Fruit fly (Drosophila melanogaster) whole organism, embryonic: ENCODE measurements around the gene CG17801.

Experiments used
- Abd-B ChIP-seq: fragments of 200-800 bp; sonication (Bioruptor generic); optimal IDR thresholded peaks from 2 replicates; lab custom pipeline; 2018; ENCODE audit warnings: missing biosample characterization, mild to moderate bottlenecking, missing genetic modification characterization, moderate library complexity
- Awh ChIP-seq: fragments of 200-800 bp; sonication (Bioruptor generic); IDR thresholded peaks from 2 replicates; pipeline ENCODE4, ENCODE4 v1.3.6; 2022; ENCODE audit warnings: missing biosample characterization, missing genetic modification characterization
- B-H1 ChIP-seq: fragments of 200-800 bp; sonication (Bioruptor generic); IDR thresholded peaks from 3 replicates; pipeline ENCODE4 v1.3.6; 2022; ENCODE audit warnings: missing biosample characterization, missing genetic modification characterization
- Bteb2 ChIP-seq: fragments of 200-800 bp; sonication (Bioruptor generic); optimal IDR thresholded peaks from 2 replicates; lab custom pipeline; 2016; ENCODE audit warnings: missing biosample characterization, missing genetic modification characterization
- CG10321 ChIP-seq: fragments of 200-800 bp; sonication (Bioruptor generic); IDR thresholded peaks from 2 replicates; pipeline ENCODE4 v1.3.6; 2022; ENCODE audit warnings: missing biosample characterization, missing genetic modification characterization
- CG10462 ChIP-seq: fragments of 200-800 bp; sonication (Bioruptor generic); optimal IDR thresholded peaks from 2 replicates; lab custom pipeline; 2016; ENCODE audit warnings: missing biosample characterization, missing genetic modification characterization
- CG10543 ChIP-seq: fragments of 200-800 bp; sonication (Bioruptor generic); optimal IDR thresholded peaks from 3 replicates; lab custom pipeline; 2017; ENCODE audit warnings: missing biosample characterization, mild to moderate bottlenecking, missing genetic modification characterization, moderate library complexity
- CG11504 ChIP-seq: fragments of 200-800 bp; sonication (Bioruptor generic); optimal IDR thresholded peaks from 3 replicates; lab custom pipeline; 2019; ENCODE audit warnings: missing biosample characterization, mild to moderate bottlenecking, missing genetic modification characterization, moderate library complexity
- CG11696 ChIP-seq: fragments of 200-800 bp; sonication (Bioruptor generic); IDR thresholded peaks from 2 replicates; pipeline ENCODE4 v1.3.6; 2022; ENCODE audit warnings: missing biosample characterization, missing genetic modification characterization
- CG13287 ChIP-seq: fragments of 200-800 bp; sonication (Bioruptor generic); IDR thresholded peaks from 2 replicates; pipeline ENCODE4 v1.3.6; 2022; ENCODE audit warnings: missing biosample characterization, missing genetic modification characterization; ENCODE audit not compliant: partially characterized antibody
- CG14965 ChIP-seq: fragments of 200-800 bp; sonication (Bioruptor generic); optimal IDR thresholded peaks from 2 replicates; lab custom pipeline; 2016; ENCODE audit warnings: missing biosample characterization, missing genetic modification characterization, borderline replicate concordance
- CG17912 ChIP-seq: fragments of 200-800 bp; sonication (Bioruptor generic); optimal IDR thresholded peaks from 2 replicates; lab custom pipeline; 2018; ENCODE audit warnings: missing biosample characterization, mild to moderate bottlenecking, missing genetic modification characterization
- CG2116 ChIP-seq: fragments of 200-800 bp; sonication (Bioruptor generic); optimal IDR thresholded peaks from 3 replicates; lab custom pipeline; 2018; ENCODE audit warnings: missing biosample characterization, mild to moderate bottlenecking, missing genetic modification characterization
- CG2678 ChIP-seq: fragments of 200-800 bp; sonication (Bioruptor generic); optimal IDR thresholded peaks from 3 replicates; lab custom pipeline; 2019; ENCODE audit warnings: missing biosample characterization, mild to moderate bottlenecking, missing genetic modification characterization, moderate library complexity
- CG2712 ChIP-seq: fragments of 200-800 bp; optimal IDR thresholded peaks from 3 replicates; lab custom pipeline; 2019; ENCODE audit warnings: missing biosample characterization, mild to moderate bottlenecking, missing genetic modification characterization, moderate library complexity
- CG3407 ChIP-seq: fragments of 200-800 bp; sonication (Bioruptor generic); optimal IDR thresholded peaks from 2 replicates; lab custom pipeline; 2018; ENCODE audit warnings: missing biosample characterization, mild to moderate bottlenecking, missing genetic modification characterization
- CG3847 ChIP-seq: fragments of 200-800 bp; sonication (Bioruptor generic); IDR thresholded peaks from 2 replicates; pipeline ENCODE4 v1.3.6; 2022; ENCODE audit warnings: missing biosample characterization, missing genetic modification characterization
- CG6813 ChIP-seq: fragments of 200-800 bp; sonication (Bioruptor generic); optimal IDR thresholded peaks from 2 replicates; lab custom pipeline; 2017; ENCODE audit warnings: missing biosample characterization, missing genetic modification characterization, mild to moderate bottlenecking, moderate library complexity, missing genetic modification reagents
- CG7839 ChIP-seq: fragments of 200-800 bp; sonication (Bioruptor generic); optimal IDR thresholded peaks from 3 replicates; lab custom pipeline; 2018; ENCODE audit warnings: missing biosample characterization, mild to moderate bottlenecking, missing genetic modification characterization, moderate library complexity
- CG8281 ChIP-seq: fragments of 200-800 bp; sonication (Bioruptor generic); optimal IDR thresholded peaks from 2 replicates; lab custom pipeline; 2018; ENCODE audit warnings: missing biosample characterization, mild to moderate bottlenecking, missing genetic modification characterization, moderate library complexity
- CG8478 ChIP-seq: fragments of >200 bp; optimal IDR thresholded peaks from 2 replicates; lab custom pipeline; 2018
- CG8924 ChIP-seq: fragments of 200-800 bp; optimal IDR thresholded peaks from 3 replicates; lab custom pipeline; 2019; ENCODE audit warnings: missing biosample characterization, mild to moderate bottlenecking, missing genetic modification characterization, moderate library complexity
- CkIIα-i1 ChIP-seq: fragments of 200-800 bp; sonication (Bioruptor generic); IDR thresholded peaks from 2 replicates; pipeline ENCODE4 v1.3.6; 2022; ENCODE audit warnings: missing biosample characterization, missing genetic modification characterization
- Dip2 ChIP-seq: fragments of 200-800 bp; sonication (Bioruptor generic); IDR thresholded peaks from 2 replicates; pipeline ENCODE4 v1.3.6; 2022; ENCODE audit warnings: missing biosample characterization, missing genetic modification characterization
- Scr ChIP-seq: fragments of 200-800 bp; sonication (Bioruptor generic); IDR thresholded peaks from 2 replicates; pipeline ENCODE4 v1.3.6; 2022; ENCODE audit warnings: missing biosample characterization, missing genetic modification characterization; ENCODE audit not compliant: partially characterized antibody
- Sry-β ChIP-seq: fragments of 200-800 bp; sonication (Bioruptor generic); optimal IDR thresholded peaks from 2 replicates; lab custom pipeline; 2018; ENCODE audit warnings: missing biosample characterization, mild to moderate bottlenecking, missing genetic modification characterization, moderate library complexity
- al ChIP-seq: fragments of 200-800 bp; sonication (Bioruptor generic); IDR thresholded peaks from 2 replicates; pipeline ENCODE4 v1.3.6; 2022; ENCODE audit warnings: missing biosample characterization, missing genetic modification characterization
- ap ChIP-seq: fragments of 200-800 bp; sonication (Bioruptor generic); IDR thresholded peaks from 2 replicates; pipeline ENCODE4 v1.3.6; 2022; ENCODE audit warnings: missing biosample characterization, missing genetic modification characterization
- corto ChIP-seq: fragments of 200-800 bp; sonication (Bioruptor generic); optimal IDR thresholded peaks from 2 replicates; lab custom pipeline; 2016; ENCODE audit warnings: missing biosample characterization, mild to moderate bottlenecking, missing genetic modification characterization, moderate library complexity
- croc ChIP-seq: fragments of 200-800 bp; sonication (Bioruptor generic); conservative IDR thresholded peaks from 3 replicates; pipeline ENCODE4 v1.3.6; 2022; ENCODE audit warnings: missing biosample characterization, missing genetic modification characterization
- crol ChIP-seq: fragments of 200-800 bp; sonication (Bioruptor generic); IDR thresholded peaks from 2 replicates; pipeline ENCODE4 v1.3.6; 2022; ENCODE audit warnings: missing biosample characterization, missing genetic modification characterization
- crp ChIP-seq, 2 experiments: fragments of 200-800 bp; sonication (Bioruptor generic); optimal IDR thresholded peaks; 2 replicates in 1 of 2; 3 replicates in 1 of 2; lab custom pipeline; 2017; ENCODE audit warnings: missing biosample characterization in 2 of 2, missing genetic modification characterization in 2 of 2, mild to moderate bottlenecking in 1 of 2, moderate library complexity in 1 of 2
- da ChIP-seq: fragments of 200-800 bp; sonication (Bioruptor generic); optimal IDR thresholded peaks from 2 replicates; lab custom pipeline; 2016; ENCODE audit warnings: missing biosample characterization, missing genetic modification characterization
- ewg ChIP-seq: fragments of 200-800 bp; sonication (Bioruptor generic); optimal IDR thresholded peaks from 3 replicates; lab custom pipeline; 2017; ENCODE audit warnings: mild to moderate bottlenecking, missing biosample characterization, missing genetic modification reagents, missing genetic modification characterization
- ftz-f1 ChIP-seq: fragments of 200-800 bp; sonication (Bioruptor generic); optimal IDR thresholded peaks from 2 replicates; lab custom pipeline; 2016; ENCODE audit warnings: missing biosample characterization, missing genetic modification characterization
- gro ChIP-seq: fragments of 200-800 bp; sonication (Bioruptor generic); optimal IDR thresholded peaks from 2 replicates; lab custom pipeline; 2016; ENCODE audit warnings: missing biosample characterization, missing genetic modification characterization
- gsb ChIP-seq: fragments of 200-800 bp; sonication (Bioruptor generic); IDR thresholded peaks from 2 replicates; pipeline ENCODE4 v1.3.6; 2022; ENCODE audit warnings: missing biosample characterization, missing genetic modification characterization
- h ChIP-seq: fragments of >200 bp; optimal IDR thresholded peaks from 2 replicates; lab custom pipeline; 2017
- her ChIP-seq: fragments of 200-800 bp; sonication (Bioruptor generic); optimal IDR thresholded peaks from 2 replicates; lab custom pipeline; 2016; ENCODE audit warnings: missing biosample characterization, missing genetic modification characterization
- hkb ChIP-seq, 2 experiments: fragments of 200-800 bp in 1 of 2; fragments of >200 bp in 1 of 2; sonication (Bioruptor generic) in 1 of 2; IDR thresholded peaks in 1 of 2; optimal IDR thresholded peaks in 1 of 2; 2 replicates each; pipeline versions ENCODE4 v1.3.6 to Lab custom; 2017 to 2022; ENCODE audit warnings: missing biosample characterization in 1 of 2, missing genetic modification characterization in 1 of 2
- mld ChIP-seq: fragments of 200-800 bp; sonication (Bioruptor generic); IDR thresholded peaks from 3 replicates; pipeline ENCODE4 v1.3.6; 2022; ENCODE audit warnings: missing biosample characterization, missing genetic modification characterization; ENCODE audit not compliant: partially characterized antibody
- otp ChIP-seq: fragments of 200-800 bp; sonication (Bioruptor generic); IDR thresholded peaks from 3 replicates; pipeline ENCODE4, ENCODE4 v1.3.6; 2022; ENCODE audit warnings: missing biosample characterization, missing genetic modification characterization
- p53 ChIP-seq: fragments of 200-800 bp; sonication (Bioruptor generic); optimal IDR thresholded peaks from 2 replicates; lab custom pipeline; 2016; ENCODE audit warnings: missing biosample characterization, missing genetic modification characterization
- ro ChIP-seq: fragments of 200-800 bp; sonication (Bioruptor generic); IDR thresholded peaks from 2 replicates; pipeline ENCODE4 v1.3.6; 2022; ENCODE audit warnings: missing biosample characterization, missing genetic modification characterization
- sr ChIP-seq: fragments of 200-800 bp; sonication (Bioruptor generic); IDR thresholded peaks from 3 replicates; pipeline ENCODE4 v1.3.6; 2022; ENCODE audit warnings: missing biosample characterization, missing genetic modification characterization
- tgo ChIP-seq: fragments of 200-800 bp; sonication (Bioruptor generic); IDR thresholded peaks from 3 replicates; pipeline ENCODE4 v1.3.6; 2022; ENCODE audit warnings: missing biosample characterization, missing genetic modification characterization
- tll ChIP-seq, 2 experiments: fragments of 200-800 bp in 1 of 2; fragments of >200 bp in 1 of 2; sonication (Bioruptor generic) in 1 of 2; optimal IDR thresholded peaks; 2 replicates each; lab custom pipeline; 2017 to 2019; ENCODE audit warnings: missing biosample characterization in 2 of 2, missing genetic modification characterization in 2 of 2, mild to moderate bottlenecking in 1 of 2, moderate library complexity in 1 of 2
- z ChIP-seq: fragments of 200-800 bp; sonication (Bioruptor generic); IDR thresholded peaks from 3 replicates; pipeline ENCODE4 v1.3.6; 2022; ENCODE audit warnings: missing biosample characterization, missing genetic modification characterization
- zf30C ChIP-seq: fragments of 200-800 bp; sonication (Bioruptor generic); optimal IDR thresholded peaks from 3 replicates; lab custom pipeline; 2018; ENCODE audit warnings: missing biosample characterization, mild to moderate bottlenecking, missing genetic modification characterization

The CG17801 gene

dm6 chr3R:17794335-17795074, 12.4 kb downstream of the CG17801 start, which contains the start of gene CG43102 (continued):
- peak; percentile 62 for TF ChIP-seq her (GFP tag; lab: Kevin White, UChicago)
- TF ChIP-seq CG6813 (GFP tag; lab: Kevin White, UChicago) = peak; percentile 55
- peak; percentile 75 for TF ChIP-seq tgo
- peak; percentile 82 for TF ChIP-seq CG8924 (tag; lab: Kevin White, UChicago)
- TF ChIP-seq CG10462 (GFP tag; lab: Kevin White, UChicago) = no peak
- TF ChIP-seq CG17912 (GFP tag; lab: Kevin White, UChicago) = peak; percentile 12
- peak; percentile 77 for TF ChIP-seq CG2712 (tag; lab: Kevin White, UChicago)
- TF ChIP-seq ewg (GFP tag; lab: Kevin White, UChicago) = no peak
- peak; percentile 76 for TF ChIP-seq CG10543 (GFP tag; lab: Kevin White, UChicago)
- no peak for TF ChIP-seq gsb
- TF ChIP-seq ftz-f1 (GFP tag; lab: Kevin White, UChicago) = peak; percentile 83
- TF ChIP-seq CG14965 (GFP tag; lab: Kevin White, UChicago) = no peak
- TF ChIP-seq crol (GFP tag; lab: Robert Waterston, UW) = no peak
- TF ChIP-seq corto (GFP tag; lab: Kevin White, UChicago) = no peak
- TF ChIP-seq crp (GFP tag; optimal IDR thresholded peaks at IDR 0.05; lab: Kevin White, UChicago) = peak in 1 of 2 experiments; percentile 77
- TF ChIP-seq sr (GFP tag; lab: Robert Waterston, UW) = 0 out of 3 replicates have a peak, but pooled peaks have one; percentile 39
- TF ChIP-seq al (GFP tag; lab: Robert Waterston, UW) = peak; percentile 60
- peak; percentile 65; the same call in 1 of the 2 replicates for TF ChIP-seq CG11696 (GFP tag; lab: Robert Waterston, UW)
- peak; percentile 12 for TF ChIP-seq Bteb2 (GFP tag; lab: Kevin White, UChicago)
- peak; percentile 24 for TF ChIP-seq da (GFP tag; lab: Kevin White, UChicago)
- TF ChIP-seq zf30C (GFP tag; lab: Kevin White, UChicago) = no peak
- no peak for TF ChIP-seq CkIIα-i1 (GFP tag; lab: Robert Waterston, UW)
- no peak for TF ChIP-seq CG10321 (GFP tag; lab: Robert Waterston, UW)
- TF ChIP-seq CG8281 (tag; lab: Kevin White, UChicago) = peak; percentile 35
- TF ChIP-seq Awh = peak; percentile 73
- peak; percentile 79 for TF ChIP-seq CG13287 (GFP tag; lab: Robert Waterston, UW)
- no peak for TF ChIP-seq h
- TF ChIP-seq z (GFP tag; lab: Robert Waterston, UW) = no peak
- TF ChIP-seq ro (GFP tag; lab: Robert Waterston, UW) = no peak
- peak; percentile 38 for TF ChIP-seq gro (GFP tag; lab: Kevin White, UChicago)
- peak; percentile 79 for TF ChIP-seq CG2678 (tag; lab: Kevin White, UChicago)
- no peak for TF ChIP-seq CG8478
- no peak for TF ChIP-seq tll (GFP tag; optimal IDR thresholded peaks at IDR 0.05; lab: Kevin White, UChicago)
- peak; percentile 87 for TF ChIP-seq Scr
- peak; percentile 73 for TF ChIP-seq CG7839 (tag; lab: Kevin White, UChicago)
- TF ChIP-seq Abd-B (GFP tag; lab: Kevin White, UChicago) = peak; percentile 58
- peak; percentile 48; the same call in 1 of the 2 replicates for TF ChIP-seq ap (GFP tag; lab: Robert Waterston, UW)
- no peak for TF ChIP-seq hkb (optimal IDR thresholded peaks at IDR 0.05; lab: Kevin White, UChicago)
- peak; percentile 86 for TF ChIP-seq hkb (GFP tag; IDR thresholded peaks at IDR 0.05; lab: Robert Waterston, UW)
- peak; percentile 70 for TF ChIP-seq otp (GFP tag; lab: Robert Waterston, UW)
- TF ChIP-seq mld (GFP tag; lab: Robert Waterston, UW) = 0 out of 3 replicates have a peak, but pooled peaks have one; percentile 43
- peak; percentile 68 for TF ChIP-seq CG11504 (tag; lab: Kevin White, UChicago)
- TF ChIP-seq croc = no peak; the same call in 2 of the 3 replicates
- peak; percentile 47 for TF ChIP-seq CG3407 (GFP tag; lab: Kevin White, UChicago)
- peak; percentile 64; the same call in 2 of the 3 replicates for TF ChIP-seq B-H1
- TF ChIP-seq CG2116 = peak; percentile 55
- no peak for TF ChIP-seq Dip2
- TF ChIP-seq Sry-β (GFP tag; lab: Kevin White, UChicago) = no peak
- no peak for TF ChIP-seq p53 (GFP tag; lab: Kevin White, UChicago)
- peak; percentile 46; the same call in 1 of the 2 replicates for TF ChIP-seq CG3847
